Worm (Caenorhabditis elegans) whole organism, late embryonic: Measurements from ENCODE around the gene ZK675.4.

Experiments
- ahr-1 ChIP-seq: sonication (generic microtip); optimal IDR thresholded peaks from 2 replicates; lab custom pipeline; 2016; ENCODE audit warnings: missing genetic modification characterization, missing compliant biosample characterization
- ceh-9 ChIP-seq: sonication (generic microtip); optimal IDR thresholded peaks from 2 replicates; lab custom pipeline; 2016; ENCODE audit warnings: mild to moderate bottlenecking, missing genetic modification characterization, inconsistent platforms, missing compliant biosample characterization
- dmd-4 ChIP-seq: sonication (generic microtip); optimal IDR thresholded peaks from 2 replicates; lab custom pipeline; 2016; ENCODE audit warnings: borderline replicate concordance, missing genetic modification characterization, missing compliant biosample characterization
- elt-2 ChIP-seq: sonication (generic microtip); optimal IDR thresholded peaks from 2 replicates; lab custom pipeline; 2016; ENCODE audit warnings: missing genetic modification reagents, missing genetic modification characterization, missing compliant biosample characterization
- mec-3 ChIP-seq: sonication (generic microtip); optimal IDR thresholded peaks from 2 replicates; lab custom pipeline; 2016; ENCODE audit warnings: borderline replicate concordance, missing genetic modification characterization, missing compliant biosample characterization
- nhr-11 ChIP-seq: fragments of 150-350 bp; optimal IDR thresholded peaks from 2 replicates; lab custom pipeline; 2014; ENCODE audit warnings: missing biosample characterization, missing genetic modification characterization
- pag-3 ChIP-seq: sonication (generic microtip); optimal IDR thresholded peaks from 2 replicates; lab custom pipeline; 2016; ENCODE audit warnings: missing compliant biosample characterization, missing genetic modification characterization, borderline replicate concordance
- sox-2 ChIP-seq: fragments of 200-800 bp; sonication (Bioruptor generic); IDR thresholded peaks from 2 replicates; pipeline ENCODE4 v1.3.6; 2022; ENCODE audit warnings: missing genetic modification reagents, missing genetic modification characterization, missing compliant biosample characterization
- tbx-2 ChIP-seq: sonication (generic microtip); optimal IDR thresholded peaks from 2 replicates; lab custom pipeline; 2016; ENCODE audit warnings: missing genetic modification characterization, missing compliant biosample characterization

DNA sequence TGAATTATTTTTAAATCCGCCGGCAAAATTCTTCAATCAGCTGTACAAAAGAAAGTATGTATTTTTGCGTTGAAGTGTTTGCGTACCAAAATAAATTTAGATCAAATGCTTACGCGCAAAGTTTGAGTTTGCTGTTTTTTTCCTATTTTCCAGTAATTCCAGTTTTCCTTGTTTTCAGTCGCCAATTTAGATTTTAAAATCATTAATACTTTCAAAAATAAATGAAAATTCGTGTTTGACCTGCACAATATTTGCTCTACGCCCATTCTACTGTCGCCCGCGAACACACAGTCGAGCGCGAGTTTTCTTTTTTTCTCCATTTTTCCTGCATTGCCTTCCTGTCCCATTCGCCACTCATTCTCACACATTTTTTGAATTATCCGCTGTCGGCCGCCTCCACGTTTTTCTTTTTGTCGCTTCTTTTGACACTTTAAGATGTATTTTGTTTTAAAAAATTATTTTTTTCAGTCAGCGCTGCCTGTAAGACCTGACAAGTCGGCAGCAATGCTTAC, 18.3 kb upstream of the ZK675.4 start, which contains the start of gene ptc-1:
- TF ChIP-seq sox-2 (GFP tag; lab: Robert Waterston, UW) (no peak), dmd-4 (tag; lab: Kevin White, UChicago) (no peak), elt-2 (tag; lab: Kevin White, UChicago) (no peak), ahr-1 (tag; lab: Kevin White, UChicago) (no peak), tbx-2 (tag; lab: Kevin White, UChicago) (no peak), mec-3 (tag; lab: Kevin White, UChicago) (no peak), nhr-11 (no peak), pag-3 (tag; lab: Kevin White, UChicago) (no peak), ceh-9 (tag; lab: Kevin White, UChicago) (no peak)
